Worm (Caenorhabditis elegans) whole organism, early embryonic: Measurements from ENCODE around the gene C05D2.8.

Experiments used
- F13C5.2 ChIP-seq: sonication (generic microtip); optimal IDR thresholded peaks from 2 replicates; lab custom pipeline; 2017; ENCODE audit warnings: mild to moderate bottlenecking, missing genetic modification characterization, inconsistent platforms, missing compliant biosample characterization
- ama-1 ChIP-seq: fragments of 150-350 bp; optimal IDR thresholded peaks from 2 replicates; lab custom pipeline; 2014
- ceh-36 ChIP-seq: sonication (generic microtip); optimal IDR thresholded peaks from 2 replicates; lab custom pipeline; 2016; ENCODE audit warnings: missing genetic modification characterization, inconsistent platforms, missing compliant biosample characterization
- flt-1 ChIP-seq: fragments of 200-800 bp; sonication (Bioruptor generic); IDR thresholded peaks from 2 replicates; pipeline ENCODE4 v1.3.6; 2022; ENCODE audit warnings: missing genetic modification characterization, missing compliant biosample characterization
- hmbx-1 ChIP-seq: sonication (generic microtip); optimal IDR thresholded peaks from 2 replicates; lab custom pipeline; 2016; ENCODE audit warnings: mild to moderate bottlenecking, missing genetic modification characterization, missing compliant biosample characterization
- hmg-4 ChIP-seq: fragments of 200-800 bp; sonication (Bioruptor generic); optimal IDR thresholded peaks from 2 replicates; lab custom pipeline; 2018; ENCODE audit warnings: mild to moderate bottlenecking, missing genetic modification characterization, missing compliant biosample characterization
- pes-1 ChIP-seq: fragments of 200-800 bp; sonication (Bioruptor generic); IDR thresholded peaks from 2 replicates; pipeline ENCODE4 v1.3.6; 2022; ENCODE audit warnings: missing genetic modification reagents, missing genetic modification characterization, missing compliant biosample characterization
- tbx-11 ChIP-seq: fragments of 200-800 bp; sonication (Bioruptor generic); IDR thresholded peaks from 2 replicates; pipeline ENCODE4 v1.3.6; 2022; ENCODE audit warnings: missing genetic modification characterization, missing compliant biosample characterization

ce11 chrIII:5566496-5566895 lies 43.6 kb downstream of the C05D2.8 start:
- TF ChIP-seq ceh-36 (tag; lab: Kevin White, UChicago) (no peak), F13C5.2 (tag; lab: Kevin White, UChicago) (no peak), flt-1 (GFP tag; lab: Robert Waterston, UW) (no peak), tbx-11 (GFP tag; lab: Robert Waterston, UW) (no peak), pes-1 (GFP tag; lab: Robert Waterston, UW) (no peak), ama-1 (lab: Kevin White, UChicago) (no peak), hmbx-1 (no peak), hmg-4 (GFP tag; lab: Kevin White, UChicago) (no peak)
